Worm (Caenorhabditis elegans) whole organism, late embryonic: ENCODE measurements around the gene mam-3.

Experiments used
- F13H6.1 ChIP-seq: sonication (generic microtip); optimal IDR thresholded peaks from 2 replicates; lab custom pipeline; 2016; ENCODE audit warnings: missing genetic modification characterization, missing compliant biosample characterization
- ceh-19 ChIP-seq: fragments of 200-800 bp; sonication (Bioruptor generic); optimal IDR thresholded peaks from 2 replicates; lab custom pipeline; 2018; ENCODE audit warnings: mild to moderate bottlenecking, missing genetic modification characterization, missing compliant biosample characterization
- fax-1 ChIP-seq: sonication (generic microtip); optimal IDR thresholded peaks from 2 replicates; lab custom pipeline; 2016; ENCODE audit warnings: missing genotype, missing genetic modification characterization, missing compliant biosample characterization
- fkh-10 ChIP-seq: fragments of 150-350 bp; optimal IDR thresholded peaks from 2 replicates; lab custom pipeline; 2014; ENCODE audit warnings: missing biosample characterization, missing genetic modification reagents, missing genetic modification characterization
- nhr-11 ChIP-seq: fragments of 150-350 bp; optimal IDR thresholded peaks from 2 replicates; lab custom pipeline; 2014; ENCODE audit warnings: missing biosample characterization, missing genetic modification characterization
- sdc-2 ChIP-seq: sonication (generic microtip); optimal IDR thresholded peaks from 2 replicates; lab custom pipeline; 2016; ENCODE audit warnings: missing genotype, missing genetic modification characterization, missing compliant biosample characterization
- ztf-16 ChIP-seq: sonication (generic microtip); optimal IDR thresholded peaks from 2 replicates; lab custom pipeline; 2017; ENCODE audit warnings: missing genetic modification characterization, missing compliant biosample characterization

DNA sequence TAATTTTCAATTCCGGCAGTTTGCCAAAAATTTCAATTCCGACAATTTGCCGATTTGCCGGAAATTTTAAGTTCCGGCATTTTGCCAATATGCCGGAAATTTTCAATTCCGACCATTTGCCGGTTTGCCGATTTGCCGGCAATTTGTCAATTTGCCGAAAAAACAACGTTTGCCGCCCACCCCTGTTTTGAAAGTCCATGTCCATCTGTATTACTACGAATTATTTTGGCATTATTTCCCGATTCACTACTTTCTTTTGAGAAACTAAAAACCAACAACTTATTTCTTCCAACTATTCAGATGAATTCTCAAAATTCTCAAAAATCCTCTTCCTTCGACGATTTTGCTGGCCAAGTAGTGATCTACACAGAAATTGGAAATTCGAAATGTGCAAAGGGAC, 47.1 kb upstream of the mam-3 start, which contains the start of gene Y45F10A.7:
- no peak for TF ChIP-seq nhr-11 (tag; lab: Kevin White, UChicago)
- TF ChIP-seq sdc-2 (tag; lab: Kevin White, UChicago), result no peak
- no peak for TF ChIP-seq ztf-16 (tag; lab: Kevin White, UChicago)
- no peak for TF ChIP-seq fax-1 (tag; lab: Kevin White, UChicago)
- TF ChIP-seq fkh-10 (GFP tag; lab: Kevin White, UChicago), result no peak
- TF ChIP-seq F13H6.1, result no peak
- no peak for TF ChIP-seq ceh-19 (GFP tag; lab: Kevin White, UChicago)
